Fruit fly (Drosophila melanogaster): Measurements from ENCODE around the gene CG15385.

- TF ChIP-seq trem (tag; optimal IDR thresholded peaks at IDR 0.05) (no peak), CG2202 (tag; optimal IDR thresholded peaks at IDR 0.05) (no peak), CG4617 (GFP tag; optimal IDR thresholded peaks at IDR 0.05; ENCODE audit: borderline replicate concordance) (no peak), CG16815 (GFP tag; optimal IDR thresholded peaks at IDR 0.05) (no peak), Aef1 (GFP tag; IDR thresholded peaks at IDR 0.05) (no peak)
Observed at dm6 chr2L:2242139-2242538, 29.8 kb upstream of the CG15385 start, which contains the start of gene CG4267.
